Fruit fly (Drosophila melanogaster) whole organism, prepupa: ENCODE measurements around the gene CG12481.

ENCODE experiments used
- CG10631 ChIP-seq: fragments of 200-800 bp; sonication (Bioruptor generic); optimal IDR thresholded peaks from 2 replicates; lab custom pipeline; 2016; ENCODE audit warnings: missing biosample characterization, missing genetic modification characterization
- CG10669 ChIP-seq: fragments of 200-800 bp; sonication (Bioruptor generic); optimal IDR thresholded peaks from 3 replicates; lab custom pipeline; 2018; ENCODE audit warnings: missing biosample characterization, mild to moderate bottlenecking, missing genetic modification characterization, moderate library complexity
- CG11294 ChIP-seq: fragments of 200-800 bp; sonication (Bioruptor generic); IDR thresholded peaks from 2 replicates; pipeline ENCODE4 v1.3.6; 2022; ENCODE audit warnings: missing biosample characterization, missing genetic modification characterization
- CG11902 ChIP-seq: fragments of 200-800 bp; sonication (Bioruptor generic); optimal IDR thresholded peaks from 3 replicates; lab custom pipeline; 2016; ENCODE audit warnings: missing biosample characterization, missing genetic modification characterization
- CG15336 ChIP-seq: fragments of 200-800 bp; sonication (Bioruptor generic); IDR thresholded peaks from 2 replicates; pipeline ENCODE4 v1.3.6; 2022; ENCODE audit warnings: missing biosample characterization, missing genetic modification characterization
- CG1621 ChIP-seq: fragments of 200-800 bp; sonication (Bioruptor generic); optimal IDR thresholded peaks from 3 replicates; lab custom pipeline; 2018; ENCODE audit warnings: missing biosample characterization, mild to moderate bottlenecking, missing genetic modification characterization
- CG16779 ChIP-seq: fragments of 200-800 bp; sonication (Bioruptor generic); optimal IDR thresholded peaks from 3 replicates; lab custom pipeline; 2017; ENCODE audit warnings: missing biosample characterization, mild to moderate bottlenecking, missing genetic modification characterization
- CG3032 ChIP-seq: fragments of 200-800 bp; optimal IDR thresholded peaks from 2 replicates; lab custom pipeline; 2019; ENCODE audit warnings: missing biosample characterization, mild to moderate bottlenecking, missing genetic modification characterization, moderate library complexity
- CG32006 ChIP-seq: fragments of 200-800 bp; sonication (Bioruptor generic); optimal IDR thresholded peaks from 3 replicates; lab custom pipeline; 2017; ENCODE audit warnings: missing biosample characterization, mild to moderate bottlenecking, missing genetic modification characterization
- CG34406 ChIP-seq: fragments of 200-800 bp; sonication (Bioruptor generic); optimal IDR thresholded peaks from 3 replicates; lab custom pipeline; 2016; ENCODE audit warnings: missing biosample characterization, missing genetic modification characterization
- CG3919 ChIP-seq: fragments of 200-800 bp; sonication (Bioruptor generic); optimal IDR thresholded peaks from 3 replicates; lab custom pipeline; 2016; ENCODE audit warnings: missing biosample characterization, missing genetic modification characterization
- CG4318 ChIP-seq: fragments of 200-800 bp; sonication (Bioruptor generic); optimal IDR thresholded peaks from 3 replicates; lab custom pipeline; 2017; ENCODE audit warnings: missing biosample characterization, mild to moderate bottlenecking, missing genetic modification characterization
- CG6854 ChIP-seq: fragments of 200-800 bp; sonication (Bioruptor generic); optimal IDR thresholded peaks from 2 replicates; lab custom pipeline; 2017; ENCODE audit warnings: missing biosample characterization, mild to moderate bottlenecking, missing genetic modification characterization
- CG8319 ChIP-seq: fragments of 200-800 bp; sonication (Bioruptor generic); optimal IDR thresholded peaks from 3 replicates; lab custom pipeline; 2016; ENCODE audit warnings: missing biosample characterization, missing genetic modification characterization
- CG8632 ChIP-seq: fragments of 200-800 bp; sonication (Bioruptor generic); optimal IDR thresholded peaks from 3 replicates; lab custom pipeline; 2016; ENCODE audit warnings: missing biosample characterization, missing genetic modification characterization
- Eip75B ChIP-seq: fragments of 200-800 bp; sonication (Bioruptor generic); optimal IDR thresholded peaks from 3 replicates; lab custom pipeline; 2016; ENCODE audit warnings: missing biosample characterization, missing genetic modification characterization
- Eip78C ChIP-seq: fragments of 200-800 bp; sonication (Bioruptor generic); peaks from one replicate; lab custom pipeline; 2016; ENCODE audit warnings: missing biosample characterization, missing genetic modification characterization
- Eip93F ChIP-seq: fragments of 200-800 bp; sonication (Bioruptor generic); optimal IDR thresholded peaks from 2 replicates; lab custom pipeline; 2016; ENCODE audit warnings: missing biosample characterization, mild to moderate bottlenecking, missing genetic modification characterization
- Gug ChIP-seq: fragments of 200-800 bp; sonication (Bioruptor generic); IDR thresholded peaks from 2 replicates; pipeline ENCODE4 v1.3.6; 2022; ENCODE audit warnings: missing biosample characterization, missing genetic modification characterization
- Hr39 ChIP-seq: fragments of 200-800 bp; sonication (Bioruptor generic); optimal IDR thresholded peaks from 2 replicates; lab custom pipeline; 2016; ENCODE audit warnings: missing biosample characterization, missing genetic modification characterization
- Hr4 ChIP-seq: fragments of 200-800 bp; sonication (Bioruptor generic); optimal IDR thresholded peaks from 3 replicates; lab custom pipeline; 2016; ENCODE audit warnings: missing biosample characterization, missing genetic modification characterization
- Met ChIP-seq: fragments of 200-800 bp; sonication (Bioruptor generic); optimal IDR thresholded peaks from 3 replicates; lab custom pipeline; 2016; ENCODE audit warnings: missing biosample characterization, missing genetic modification characterization
- OdsH ChIP-seq: fragments of 200-800 bp; sonication (Bioruptor generic); optimal IDR thresholded peaks from 3 replicates; lab custom pipeline; 2016; ENCODE audit warnings: missing biosample characterization, missing genetic modification characterization
- Sox102F ChIP-seq: fragments of 200-800 bp; sonication (Bioruptor generic); optimal IDR thresholded peaks from 2 replicates; lab custom pipeline; 2016; ENCODE audit warnings: missing biosample characterization, mild to moderate bottlenecking, missing genetic modification characterization
- Sox14 ChIP-seq: fragments of 200-800 bp; sonication (Bioruptor generic); optimal IDR thresholded peaks from 3 replicates; lab custom pipeline; 2016; ENCODE audit warnings: missing biosample characterization, missing genetic modification characterization
- Sox15 ChIP-seq: fragments of 200-800 bp; sonication (Bioruptor generic); optimal IDR thresholded peaks from 3 replicates; lab custom pipeline; 2016; ENCODE audit warnings: missing biosample characterization, missing genetic modification characterization
- cyc ChIP-seq: fragments of 200-800 bp; sonication (Bioruptor generic); optimal IDR thresholded peaks from 3 replicates; lab custom pipeline; 2016; ENCODE audit warnings: missing biosample characterization, missing genetic modification characterization
- dsx ChIP-seq: fragments of 200-800 bp; optimal IDR thresholded peaks from 3 replicates; lab custom pipeline; 2019; ENCODE audit warnings: missing biosample characterization, mild to moderate bottlenecking, missing genetic modification characterization, moderate library complexity; ENCODE audit not compliant: poor library complexity, severe bottlenecking
- eg ChIP-seq: fragments of 200-800 bp; sonication (Bioruptor generic); IDR thresholded peaks from 3 replicates; pipeline ENCODE4 v1.3.6; 2022; ENCODE audit warnings: missing biosample characterization, missing genetic modification characterization
- esn ChIP-seq: fragments of 200-800 bp; sonication (Bioruptor generic); optimal IDR thresholded peaks from 2 replicates; lab custom pipeline; 2016; ENCODE audit warnings: missing biosample characterization, mild to moderate bottlenecking, missing genetic modification characterization, moderate library complexity
- fd59A ChIP-seq: fragments of 200-800 bp; sonication (Bioruptor generic); optimal IDR thresholded peaks from 2 replicates; lab custom pipeline; 2017; ENCODE audit warnings: missing biosample characterization, mild to moderate bottlenecking, missing genetic modification characterization, missing genetic modification reagents
- fd85E ChIP-seq: fragments of 200-800 bp; sonication (Bioruptor generic); optimal IDR thresholded peaks from 3 replicates; lab custom pipeline; 2016; ENCODE audit warnings: missing biosample characterization, missing genetic modification characterization
- lz ChIP-seq: fragments of 200-800 bp; sonication (Bioruptor generic); optimal IDR thresholded peaks from 3 replicates; lab custom pipeline; 2016; ENCODE audit warnings: missing biosample characterization, missing genetic modification characterization
- net ChIP-seq: fragments of 200-800 bp; sonication (Bioruptor generic); optimal IDR thresholded peaks from 3 replicates; lab custom pipeline; 2016; ENCODE audit warnings: missing biosample characterization, missing genetic modification characterization
- pdm3 ChIP-seq: fragments of 200-800 bp; sonication (Bioruptor generic); optimal IDR thresholded peaks from 3 replicates; lab custom pipeline; 2016; ENCODE audit warnings: missing biosample characterization, missing genetic modification characterization
- spab ChIP-seq: fragments of 200-800 bp; sonication (Bioruptor generic); optimal IDR thresholded peaks from 2 replicates; lab custom pipeline; 2017; ENCODE audit warnings: missing biosample characterization, mild to moderate bottlenecking, missing genetic modification characterization, missing genetic modification reagents
- svp ChIP-seq: fragments of 200-800 bp; sonication (Bioruptor generic); peaks from one replicate; lab custom pipeline; 2016; ENCODE audit warnings: missing biosample characterization, missing genetic modification characterization
- topi ChIP-seq: fragments of 200-800 bp; sonication (Bioruptor generic); optimal IDR thresholded peaks from 3 replicates; lab custom pipeline; 2016; ENCODE audit warnings: missing biosample characterization, missing genetic modification characterization

CG12481 gene

dm6 chrX:14218045-14218483, 31.0 kb downstream of the CG12481 start (continued):
- peak; percentile 97 for TF ChIP-seq net (GFP tag; lab: Kevin White, UChicago)
- TF ChIP-seq pdm3 (GFP tag; lab: Kevin White, UChicago), result peak; percentile 96
- TF ChIP-seq CG16779 (tag; lab: Kevin White, UChicago), result peak; percentile 90
- TF ChIP-seq OdsH (GFP tag; lab: Kevin White, UChicago), result peak; percentile 97
- peak; percentile 97 for TF ChIP-seq CG3919
- peak; percentile 92 for TF ChIP-seq Hr39
- peak; percentile 98 for TF ChIP-seq topi
- peak; percentile 97 for TF ChIP-seq cyc (GFP tag; lab: Kevin White, UChicago)
- peak; percentile 93 for TF ChIP-seq Sox102F (GFP tag; lab: Kevin White, UChicago)
- TF ChIP-seq CG11902 (GFP tag; lab: Kevin White, UChicago), result peak; percentile 91
- peak; percentile 93 for TF ChIP-seq Gug (GFP tag; lab: Robert Waterston, UW)
- TF ChIP-seq CG10669 (GFP tag; lab: Kevin White, UChicago), result peak; percentile 96
- peak; percentile 94 for TF ChIP-seq Sox15 (GFP tag; lab: Kevin White, UChicago)

DNA sequence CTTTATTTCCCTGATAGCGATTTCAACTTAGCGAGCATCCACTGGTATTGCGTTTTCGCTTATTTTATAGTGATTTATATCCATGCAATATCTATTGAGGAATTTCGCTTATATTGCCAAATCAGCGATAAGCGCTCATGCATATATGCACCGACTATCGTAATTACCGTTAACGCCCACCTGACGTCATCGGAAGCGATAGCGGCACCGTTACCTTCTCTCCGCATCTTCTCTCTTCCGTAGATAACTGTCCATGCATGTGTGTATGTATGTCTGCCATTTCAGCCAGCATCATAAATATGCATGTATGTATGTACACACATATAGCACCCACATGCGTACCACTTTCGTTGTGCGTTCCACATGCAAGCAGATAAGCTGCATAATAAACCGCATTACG, 34.1 kb downstream of the CG12481 start:
- TF ChIP-seq spab (GFP tag; lab: Kevin White, UChicago) (no peak), Eip78C (peak; percentile 49)

dm6 chrX:14221995-14222394, 34.9 kb downstream of the CG12481 start:
- TF ChIP-seq Met (GFP tag; lab: Kevin White, UChicago) (no peak), CG32006 (no peak), fd85E (GFP tag; lab: Kevin White, UChicago) (no peak), CG6854 (GFP tag; lab: Kevin White, UChicago) (no peak)

- TF ChIP-seq CG1621 (tag; lab: Kevin White, UChicago) (no peak), Sox102F (GFP tag; lab: Kevin White, UChicago) (no peak), CG10669 (GFP tag; lab: Kevin White, UChicago) (no peak), Met (GFP tag; lab: Kevin White, UChicago) (no peak), net (GFP tag; lab: Kevin White, UChicago) (no peak)
Measured at dm6 chrX:14225665-14226064, 38.6 kb downstream of the CG12481 start, which contains the start of gene CG11674. Gene CG11674, minus strand, starts transcription at chrX:14225879.

DNA sequence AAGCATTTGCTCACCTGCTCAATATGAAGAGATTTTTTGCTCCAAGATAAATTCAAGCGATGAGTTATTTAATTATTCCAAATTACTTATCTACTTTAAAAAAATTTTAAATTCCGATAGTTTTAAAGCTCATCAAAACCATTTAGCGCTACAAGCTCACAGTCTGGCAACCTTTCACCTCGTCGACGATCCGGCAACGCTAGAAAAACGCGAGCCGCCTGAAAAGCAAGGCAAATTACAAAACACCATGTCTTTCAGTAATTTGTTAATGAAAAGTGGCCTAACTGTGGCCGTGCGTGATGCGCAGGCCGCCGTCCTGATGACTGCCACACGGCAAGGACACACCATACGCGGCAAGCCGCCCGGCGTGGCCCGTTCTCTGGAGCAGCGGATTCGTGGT, 39.0 kb downstream of the CG12481 start, which contains the start of gene mRpL38:
TSS of gene mRpL38 (plus strand) at position 197 of the 400 bp plus-strand sequence.
- TF ChIP-seq lz (GFP tag; lab: Kevin White, UChicago) (no peak), CG4318 (GFP tag; lab: Kevin White, UChicago) (no peak), CG15336 (GFP tag; lab: Robert Waterston, UW) (no peak), Hr4 (no peak), CG8319 (GFP tag; lab: Kevin White, UChicago) (no peak), CG11294 (GFP tag; lab: Robert Waterston, UW) (no peak), fd59A (GFP tag; lab: Kevin White, UChicago) (no peak), Sox14 (GFP tag; lab: Kevin White, UChicago) (no peak), svp (GFP tag; lab: Kevin White, UChicago) (peak; percentile 26)

dm6 chrX:14227043-14227442, 40.0 kb downstream of the CG12481 start:
- no peak for TF ChIP-seq Eip93F (GFP tag; lab: Kevin White, UChicago)
- TF ChIP-seq svp (GFP tag; lab: Kevin White, UChicago), result peak; percentile 94

- TF ChIP-seq CG10631 (GFP tag; lab: Kevin White, UChicago), result no peak
- no peak for TF ChIP-seq CG6854 (GFP tag; lab: Kevin White, UChicago)
- peak; percentile 26 for TF ChIP-seq CG34406 (GFP tag; lab: Kevin White, UChicago)
- no peak for TF ChIP-seq Eip78C
- TF ChIP-seq OdsH (GFP tag; lab: Kevin White, UChicago), result no peak
- TF ChIP-seq CG11902 (GFP tag; lab: Kevin White, UChicago), result no peak
- peak; percentile 28 for TF ChIP-seq lz (GFP tag; lab: Kevin White, UChicago)
- TF ChIP-seq CG8632 (GFP tag; lab: Kevin White, UChicago), result no peak
- peak; percentile 15 for TF ChIP-seq CG3032 (tag; lab: Kevin White, UChicago)
- no peak for TF ChIP-seq fd59A (GFP tag; lab: Kevin White, UChicago)
- 0 out of 3 replicates have a peak, but pooled peaks have one; percentile 26 for TF ChIP-seq eg (GFP tag; lab: Robert Waterston, UW)
- no peak for TF ChIP-seq Eip93F (GFP tag; lab: Kevin White, UChicago)
- peak; percentile 21 for TF ChIP-seq esn
- TF ChIP-seq dsx (GFP tag; lab: Kevin White, UChicago), result peak; percentile 93
- no peak for TF ChIP-seq CG10669 (GFP tag; lab: Kevin White, UChicago)
- peak; percentile 67 for TF ChIP-seq svp (GFP tag; lab: Kevin White, UChicago)
- no peak for TF ChIP-seq Eip75B (GFP tag; lab: Kevin White, UChicago)
- no peak for TF ChIP-seq CG15336 (GFP tag; lab: Robert Waterston, UW)
- no peak for TF ChIP-seq net (GFP tag; lab: Kevin White, UChicago)
- no peak for TF ChIP-seq Sox15 (GFP tag; lab: Kevin White, UChicago)
Measured at dm6 chrX:14233843-14234337, 46.8 kb downstream of the CG12481 start, which contains the start of gene CG42271. Gene CG42271, minus strand, starts transcription at chrX:14234066.
